Worm (Caenorhabditis elegans): ENCODE measurements around the gene ZK688.7.

Gene ZK688.7

DNA sequence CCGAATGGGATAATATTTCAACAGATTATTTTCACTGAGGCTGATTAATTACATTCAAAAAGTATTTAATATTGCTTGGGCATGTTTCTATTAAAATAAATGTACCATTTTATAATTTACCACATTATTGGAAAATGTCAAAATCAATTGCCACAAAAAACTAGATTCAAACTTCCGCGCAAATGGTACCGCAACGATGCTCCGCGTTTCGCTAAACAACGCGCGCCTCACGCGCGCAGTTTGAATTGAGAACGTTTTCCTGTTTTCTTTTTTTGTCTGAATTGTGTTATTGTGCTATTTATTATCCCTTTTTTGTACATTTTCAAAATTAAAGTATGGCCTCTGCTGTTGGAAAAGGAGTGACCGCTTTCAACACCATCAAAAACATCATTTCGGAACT, 29.4 kb upstream of the ZK688.7 start, which contains the start of gene C29E4.12 (continued):
- TF ChIP-seq fkh-10 (GFP tag; optimal IDR thresholded peaks at IDR 0.05) (no peak), zag-1 (tag; optimal IDR thresholded peaks at IDR 0.05) (no peak), pax-3 (tag; optimal IDR thresholded peaks at IDR 0.05) (peak; percentile 65), unc-30 (tag; optimal IDR thresholded peaks at IDR 0.05) (no peak), tbx-2 (tag; optimal IDR thresholded peaks at IDR 0.05) (peak; percentile 77), nhr-47 (tag; optimal IDR thresholded peaks at IDR 0.05) (peak; percentile 84), mdl-1 (tag; optimal IDR thresholded peaks at IDR 0.05) (peak in 1 of 2 experiments; percentile 66), unc-98 (GFP tag; IDR thresholded peaks at IDR 0.05) (no peak), aly-2 (tag; optimal IDR thresholded peaks at IDR 0.05) (peak; percentile 64), swsn-7 (tag; optimal IDR thresholded peaks at IDR 0.05) (peak; percentile 71), fkh-8 (tag; optimal IDR thresholded peaks at IDR 0.05) (peak; percentile 62), nhr-28 (tag; optimal IDR thresholded peaks at IDR 0.05) (no peak), isw-1 (GFP tag; IDR thresholded peaks at IDR 0.05) (peak; percentile 82), ets-5 (GFP tag; IDR thresholded peaks at IDR 0.05) (no peak), lsy-2 (tag; optimal IDR thresholded peaks at IDR 0.05) (peak; percentile 84 to 92), lin-35 (GFP tag; optimal IDR thresholded peaks at IDR 0.05) (peak; percentile 98 to 99), Y116A8C.19 (tag; optimal IDR thresholded peaks at IDR 0.05; ENCODE audit: borderline replicate concordance) (no peak), sptf-1 (tag; optimal IDR thresholded peaks at IDR 0.05) (no peak), ceh-88 (GFP tag; IDR thresholded peaks at IDR 0.05) (no peak), dsc-1 (tag; optimal IDR thresholded peaks at IDR 0.05) (no peak), grh-1 (GFP tag; IDR thresholded peaks at IDR 0.05) (peak; percentile 69), elt-2 (tag; optimal IDR thresholded peaks at IDR 0.05) (peak; percentile 26), mep-1 (tag; optimal IDR thresholded peaks at IDR 0.05) (peak; percentile 52), elt-3 (tag; optimal IDR thresholded peaks at IDR 0.05) (peak in 2 of 6 experiments; percentile 4 to 64), lin-15B (tag; optimal IDR thresholded peaks at IDR 0.05) (peak; percentile 91), nhr-71 (tag; optimal IDR thresholded peaks at IDR 0.05) (peak; percentile 82), fos-1 (tag; optimal IDR thresholded peaks at IDR 0.05) (peak; percentile 7), ceh-8 (GFP tag; optimal IDR thresholded peaks at IDR 0.05) (no peak), ces-1 (GFP tag; optimal IDR thresholded peaks at IDR 0.05) (no peak), ceh-63 (GFP tag; optimal IDR thresholded peaks at IDR 0.05) (no peak), nhr-84 (tag; optimal IDR thresholded peaks at IDR 0.05) (no peak), ceh-90 (tag; optimal IDR thresholded peaks at IDR 0.05) (peak; percentile 34), sup-37 (GFP tag; optimal IDR thresholded peaks at IDR 0.05) (no peak), fkh-4 (tag; optimal IDR thresholded peaks at IDR 0.05; ENCODE audit: borderline replicate concordance) (no peak), lin-13 (GFP tag; optimal IDR thresholded peaks at IDR 0.05) (peak; percentile 70), hlh-4 (tag; optimal IDR thresholded peaks at IDR 0.05) (no peak), hlh-17 (GFP tag; optimal IDR thresholded peaks at IDR 0.05; ENCODE audit: borderline replicate concordance) (no peak), C16A3.4 (tag; optimal IDR thresholded peaks at IDR 0.05) (peak; percentile 82), egl-13 (tag; optimal IDR thresholded peaks at IDR 0.05) (peak; percentile 26), jun-1 (tag; optimal IDR thresholded peaks at IDR 0.05) (peak; percentile 69), nhr-20 (tag; optimal IDR thresholded peaks at IDR 0.05) (peak; percentile 74), blmp-1 (tag; optimal IDR thresholded peaks at IDR 0.05) (peak; percentile 51), nhr-76 (tag; optimal IDR thresholded peaks at IDR 0.05) (no peak), nhr-11 (tag; optimal IDR thresholded peaks at IDR 0.05) (peak; percentile 59), efl-1 (optimal IDR thresholded peaks at IDR 0.05) (peak; percentile 82 to 98), efl-1 (GFP tag; optimal IDR thresholded peaks at IDR 0.05 in 1 of 2) (peak; percentile 98 to 100), ztf-11 (tag; optimal IDR thresholded peaks at IDR 0.05) (peak in 1 of 2 experiments; percentile 18), F16B12.6 (tag; optimal IDR thresholded peaks at IDR 0.05) (peak; percentile 62), ceh-82 (tag; optimal IDR thresholded peaks at IDR 0.05) (peak; percentile 47 to 79 (median 69)), nhr-77 (tag; optimal IDR thresholded peaks at IDR 0.05) (peak; percentile 61), lin-14 (GFP tag; optimal IDR thresholded peaks at IDR 0.05) (no peak), sox-4 (tag; optimal IDR thresholded peaks at IDR 0.05) (no peak), snu-23 (GFP tag; optimal IDR thresholded peaks at IDR 0.05) (peak; percentile 83), hpl-2 (GFP tag; optimal IDR thresholded peaks at IDR 0.05) (no peak)
